Worm (Caenorhabditis elegans): Measurements from ENCODE around the gene clec-79.

DNA sequence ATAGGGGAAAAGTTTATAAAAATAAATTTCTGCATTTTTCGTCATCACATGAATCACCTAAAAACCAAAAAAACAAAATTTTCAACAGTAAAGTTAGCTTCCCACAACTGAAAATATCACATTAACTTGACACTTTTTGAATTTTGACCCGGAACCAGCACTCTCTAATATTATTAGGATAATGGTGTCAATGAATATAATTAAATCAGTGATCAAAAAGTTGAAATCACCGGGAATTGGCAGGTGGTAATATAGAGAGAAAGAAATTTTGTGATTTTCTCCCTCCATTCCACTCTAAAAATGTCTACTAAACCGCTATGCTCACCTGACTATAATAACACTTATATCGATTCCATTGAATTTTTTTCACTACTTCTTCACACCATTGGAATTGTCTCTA, 6.4 kb downstream of the clec-79 start, which contains the start of gene srh-222:
- TF ChIP-seq nfya-1 (tag; optimal IDR thresholded peaks at IDR 0.05; ENCODE audit: insufficient read depth) (no peak), R02D3.7 (tag; optimal IDR thresholded peaks at IDR 0.05) (no peak), pqm-1 (tag; optimal IDR thresholded peaks at IDR 0.05) (no peak)

Measured in whole organism, L3 larva.